Worm (Caenorhabditis elegans) whole organism, midembryonic: ENCODE data around the gene F52G3.7.

Source experiments
- T22C8.4 ChIP-seq: fragments of 200-800 bp; sonication (Bioruptor generic); IDR thresholded peaks from 2 replicates; pipeline ENCODE4 v1.3.6; 2022; ENCODE audit warnings: missing genetic modification characterization, missing compliant biosample characterization
- cog-1 ChIP-seq: sonication (generic microtip); optimal IDR thresholded peaks from 2 replicates; lab custom pipeline; 2016; ENCODE audit warnings: missing genetic modification characterization, missing compliant biosample characterization
- flt-1 ChIP-seq: fragments of 200-800 bp; sonication (Bioruptor generic); IDR thresholded peaks from 2 replicates; pipeline ENCODE4 v1.3.6; 2022; ENCODE audit warnings: missing genetic modification characterization, missing compliant biosample characterization
- klf-2 ChIP-seq: fragments of 200-800 bp; sonication (Bioruptor generic); conservative IDR thresholded peaks from 2 replicates; pipeline ENCODE4 v1.3.6; 2022; ENCODE audit warnings: missing genetic modification reagents, missing genetic modification characterization, missing compliant biosample characterization
- med-1 ChIP-seq: sonication (generic microtip); optimal IDR thresholded peaks from 2 replicates; lab custom pipeline; 2017; ENCODE audit warnings: missing genetic modification characterization, mild to moderate bottlenecking, missing compliant biosample characterization, antibody characterized with exemption, missing genetic modification reagents; ENCODE audit not compliant: insufficient read depth
- ref-1 ChIP-seq: fragments of 200-800 bp; sonication (Bioruptor generic); conservative IDR thresholded peaks from 2 replicates; pipeline ENCODE4 v1.3.6; 2022; ENCODE audit warnings: missing genetic modification reagents, missing genetic modification characterization, missing compliant biosample characterization
- tab-1 ChIP-seq: fragments of 200-800 bp; sonication (Bioruptor generic); IDR thresholded peaks from 2 replicates; pipeline ENCODE4 v1.3.6; 2022; ENCODE audit warnings: missing genetic modification characterization, missing compliant biosample characterization
- ztf-23 ChIP-seq: fragments of 200-800 bp; sonication (Bioruptor generic); IDR thresholded peaks from 2 replicates; pipeline ENCODE4 v1.3.6; 2022; ENCODE audit warnings: missing genetic modification reagents, missing genetic modification characterization, missing compliant biosample characterization
- ztf-29 ChIP-seq: fragments of 200-800 bp; sonication (Bioruptor generic); IDR thresholded peaks from 2 replicates; pipeline ENCODE4 v1.3.6; 2022; ENCODE audit warnings: missing genetic modification reagents, missing genetic modification characterization, missing compliant biosample characterization

The F52G3.7 gene

DNA sequence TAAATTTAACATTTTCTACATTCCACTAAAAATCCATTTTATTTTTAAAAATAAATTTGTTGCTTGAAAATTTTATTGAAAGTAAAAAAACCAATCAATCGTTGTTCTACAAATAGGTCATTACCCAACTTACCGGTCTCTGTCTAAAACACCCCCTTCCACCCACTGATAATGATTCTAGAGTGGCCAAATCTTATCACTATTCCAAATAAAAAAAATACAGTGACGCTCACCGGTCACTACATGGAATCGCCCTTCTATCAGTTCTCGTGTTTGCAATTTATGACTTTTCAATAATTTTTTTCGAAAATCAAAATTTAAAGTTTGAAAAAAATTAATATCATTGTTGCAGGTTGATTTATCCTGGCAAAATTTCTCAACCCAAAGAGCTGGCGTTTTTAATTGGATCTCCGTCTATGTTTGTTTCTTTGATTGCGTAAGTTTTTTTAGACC is at the start of gene F52G3.7, which contains the start of gene F52G3.1:
F52G3.7 (plus strand) TSS at position 403 of the 453 bp plus-strand sequence.
F52G3.1 (plus strand) TSS at position 353 of the 453 bp plus-strand sequence.
- TF ChIP-seq cog-1 (tag; lab: Kevin White, UChicago): no peak
- TF ChIP-seq T22C8.4 (GFP tag; lab: Robert Waterston, UW): no peak
- no peak for TF ChIP-seq ztf-23 (GFP tag; lab: Robert Waterston, UW)
- TF ChIP-seq med-1 (GFP tag; lab: Kevin White, UChicago): no peak
- TF ChIP-seq klf-2: no peak
- no peak for TF ChIP-seq tab-1 (GFP tag; lab: Robert Waterston, UW)
- no peak for TF ChIP-seq ref-1

DNA sequence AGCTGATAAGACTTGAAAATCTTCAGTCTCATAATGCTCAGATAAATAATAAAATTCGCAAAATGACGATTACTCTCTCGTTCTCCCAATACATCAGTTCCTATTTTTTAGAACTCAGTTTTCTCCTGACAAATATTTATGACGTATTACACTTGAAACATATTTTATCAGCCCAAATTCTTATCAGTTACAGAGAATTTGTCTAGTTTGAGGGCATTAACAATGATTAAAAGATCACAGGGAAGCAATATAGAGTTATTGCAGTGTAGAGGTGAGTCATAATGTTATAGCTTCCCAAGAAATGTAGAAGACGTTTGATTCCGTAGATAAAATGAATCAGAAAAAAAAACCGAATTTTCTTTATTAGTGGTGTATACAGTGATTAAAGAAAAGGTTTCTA is 44.3 kb upstream of the F52G3.7 start:
- TF ChIP-seq ztf-29 (GFP tag; lab: Robert Waterston, UW) (no peak), ref-1 (no peak), tab-1 (GFP tag; lab: Robert Waterston, UW) (no peak), klf-2 (no peak), ztf-23 (GFP tag; lab: Robert Waterston, UW) (no peak), flt-1 (GFP tag; lab: Robert Waterston, UW) (no peak), T22C8.4 (GFP tag; lab: Robert Waterston, UW) (no peak), cog-1 (tag; lab: Kevin White, UChicago) (no peak), med-1 (GFP tag; lab: Kevin White, UChicago) (no peak)

ce11 chrX:16921533-16921932 is 42.2 kb upstream of the F52G3.7 start, which contains the start of gene fbxb-114:
fbxb-114 (plus strand) TSS chrX:16921833.
- TF ChIP-seq cog-1 (tag; lab: Kevin White, UChicago) (no peak), klf-2 (no peak), ztf-29 (GFP tag; lab: Robert Waterston, UW) (no peak)

- TF ChIP-seq klf-2: no peak
- no peak for TF ChIP-seq ref-1
- no peak for TF ChIP-seq ztf-29 (GFP tag; lab: Robert Waterston, UW)
- TF ChIP-seq med-1 (GFP tag; lab: Kevin White, UChicago): no peak
- no peak for TF ChIP-seq T22C8.4 (GFP tag; lab: Robert Waterston, UW)
- TF ChIP-seq ztf-23 (GFP tag; lab: Robert Waterston, UW): no peak
- no peak for TF ChIP-seq cog-1 (tag; lab: Kevin White, UChicago)
- TF ChIP-seq flt-1 (GFP tag; lab: Robert Waterston, UW): no peak
- TF ChIP-seq tab-1 (GFP tag; lab: Robert Waterston, UW): no peak
Observed at ce11 chrX:16923636-16924035, 40.1 kb upstream of the F52G3.7 start, which contains the start of gene C30E1.4. C30E1.4 (plus strand) TSS chrX:16923936.

DNA sequence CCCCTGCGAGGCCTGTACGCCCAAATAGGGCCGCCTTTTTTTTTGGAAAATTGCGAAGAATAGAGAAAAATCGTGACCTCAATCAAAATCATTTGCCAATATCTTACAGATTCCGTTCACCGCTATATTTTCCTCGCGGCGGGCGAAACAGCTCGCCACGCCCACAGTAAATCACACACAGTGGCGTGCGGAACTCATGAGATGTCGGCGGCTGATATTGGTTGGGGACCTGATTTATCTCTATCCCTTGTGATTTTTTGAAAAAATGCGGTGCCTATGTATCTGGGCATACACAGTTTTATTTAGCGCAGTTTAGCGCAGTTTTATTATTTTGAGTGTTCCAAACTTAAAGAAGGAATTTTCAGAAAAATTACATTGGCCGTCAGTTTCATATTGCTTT is 38.4 kb upstream of the F52G3.7 start:
- no peak for TF ChIP-seq med-1 (GFP tag; lab: Kevin White, UChicago)
- TF ChIP-seq ztf-23 (GFP tag; lab: Robert Waterston, UW): no peak
- TF ChIP-seq T22C8.4 (GFP tag; lab: Robert Waterston, UW): no peak
- no peak for TF ChIP-seq flt-1 (GFP tag; lab: Robert Waterston, UW)
- no peak for TF ChIP-seq cog-1 (tag; lab: Kevin White, UChicago)
- no peak for TF ChIP-seq klf-2
- no peak for TF ChIP-seq ref-1
- no peak for TF ChIP-seq ztf-29 (GFP tag; lab: Robert Waterston, UW)
- TF ChIP-seq tab-1 (GFP tag; lab: Robert Waterston, UW): no peak

DNA sequence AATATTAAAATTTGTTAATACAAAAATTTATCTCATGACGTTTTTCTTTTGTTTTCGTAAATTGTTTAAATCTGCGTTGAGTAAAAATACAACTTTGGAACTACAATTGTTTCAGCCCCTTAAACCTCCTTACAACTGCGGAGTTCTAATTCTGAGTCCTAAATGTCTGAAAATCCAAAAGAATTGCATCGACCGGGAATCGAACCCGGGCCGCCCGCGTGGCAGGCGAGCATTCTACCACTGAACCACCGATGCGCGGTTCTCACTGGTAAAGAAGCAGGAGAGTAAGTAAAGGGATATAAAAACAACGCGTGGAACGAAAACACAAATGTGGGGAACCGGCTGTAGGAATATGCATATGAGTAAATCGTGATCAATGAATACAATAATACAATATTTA is 35.6 kb upstream of the F52G3.7 start:
- TF ChIP-seq med-1 (GFP tag; lab: Kevin White, UChicago) (peak; percentile 68), flt-1 (GFP tag; lab: Robert Waterston, UW) (peak; percentile 95), ztf-23 (GFP tag; lab: Robert Waterston, UW) (peak; percentile 78), T22C8.4 (GFP tag; lab: Robert Waterston, UW) (peak; percentile 76), tab-1 (GFP tag; lab: Robert Waterston, UW) (peak; percentile 89), ztf-29 (GFP tag; lab: Robert Waterston, UW) (peak; percentile 66; the same call in 1 of the 2 replicates), ref-1 (peak; percentile 81), cog-1 (tag; lab: Kevin White, UChicago) (peak; percentile 51), klf-2 (peak; percentile 74)

ce11 chrX:16929560-16930332 is 34.0 kb upstream of the F52G3.7 start:
- TF ChIP-seq ztf-23 (GFP tag; lab: Robert Waterston, UW) (peak; percentile 66), ref-1 (0 out of 2 replicates have a peak, but pooled peaks have one; percentile 3), med-1 (GFP tag; lab: Kevin White, UChicago) (no peak), T22C8.4 (GFP tag; lab: Robert Waterston, UW) (0 out of 2 replicates have a peak, but pooled peaks have one; percentile 31), cog-1 (tag; lab: Kevin White, UChicago) (peak; percentile 98), flt-1 (GFP tag; lab: Robert Waterston, UW) (peak; percentile 53), tab-1 (GFP tag; lab: Robert Waterston, UW) (peak; percentile 76), klf-2 (no peak), ztf-29 (GFP tag; lab: Robert Waterston, UW) (peak; percentile 67)

ce11 chrX:16930333-16930621 is 33.4 kb upstream of the F52G3.7 start:
- TF ChIP-seq ztf-29 (GFP tag; lab: Robert Waterston, UW) (no peak), T22C8.4 (GFP tag; lab: Robert Waterston, UW) (0 out of 2 replicates have a peak, but pooled peaks have one; percentile 1), ref-1 (no peak), med-1 (GFP tag; lab: Kevin White, UChicago) (no peak), flt-1 (GFP tag; lab: Robert Waterston, UW) (no peak), cog-1 (tag; lab: Kevin White, UChicago) (no peak)

DNA sequence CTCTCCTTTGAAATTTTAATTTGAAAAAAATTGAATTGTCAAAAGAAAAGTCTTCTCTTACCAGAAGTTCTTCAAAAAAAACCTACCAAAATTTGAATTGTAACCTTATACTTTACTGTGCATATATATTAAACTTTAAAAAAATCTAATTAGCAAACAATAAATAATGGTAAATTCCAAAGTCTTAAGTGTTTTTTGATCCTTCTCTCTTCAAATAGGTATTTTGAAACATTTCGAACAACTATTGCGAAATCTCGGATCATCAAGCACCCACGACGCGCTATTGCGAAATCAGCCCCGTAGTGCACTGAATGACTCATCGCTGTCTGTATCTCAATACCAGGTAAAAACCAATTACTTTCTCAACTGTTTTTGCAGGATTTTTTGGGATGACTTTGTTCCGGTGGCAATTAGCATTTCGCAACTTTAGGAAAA is 33.0 kb upstream of the F52G3.7 start:
- TF ChIP-seq T22C8.4 (GFP tag; lab: Robert Waterston, UW): 0 out of 2 replicates have a peak, but pooled peaks have one; percentile 10
- TF ChIP-seq med-1 (GFP tag; lab: Kevin White, UChicago): no peak
- no peak for TF ChIP-seq ref-1
- TF ChIP-seq ztf-23 (GFP tag; lab: Robert Waterston, UW): no peak
- TF ChIP-seq cog-1 (tag; lab: Kevin White, UChicago): no peak
- no peak for TF ChIP-seq klf-2
- TF ChIP-seq ztf-29 (GFP tag; lab: Robert Waterston, UW): no peak
- TF ChIP-seq tab-1 (GFP tag; lab: Robert Waterston, UW): no peak
- peak; percentile 54; the same call in 1 of the 2 replicates for TF ChIP-seq flt-1 (GFP tag; lab: Robert Waterston, UW)
